In the genomic region with DNA sequence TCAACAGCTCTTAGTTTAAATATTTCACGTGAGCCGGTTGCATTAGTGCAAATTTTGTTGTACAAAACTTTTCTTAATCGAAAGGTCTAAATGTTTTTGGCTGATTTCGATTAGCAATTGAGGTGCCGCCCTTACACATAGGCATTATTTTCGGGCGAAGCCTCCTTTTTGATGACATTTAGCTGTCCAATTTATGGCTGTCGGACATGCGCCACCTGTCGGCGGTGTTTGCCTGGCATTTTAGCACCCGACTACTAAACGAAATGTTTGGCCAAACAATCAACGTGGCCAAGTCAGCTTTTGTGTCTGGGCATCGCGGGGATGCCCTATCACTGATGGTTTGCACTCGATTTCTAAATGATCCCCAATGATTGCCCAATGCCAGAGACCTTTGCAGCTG, we compare ENCODE assay signal across 2 fruit fly cellular contexts.
TF ChIP-seq lines count a peak whose summit lies in the region.

No protein-coding gene starts in this region.

- peak; percentile 73 to 79 for TF ChIP-seq CTCF in S2 (optimal IDR thresholded peaks at IDR 0.05; lab: Kevin White, UChicago)
- peak; percentile 86 for TF ChIP-seq CTCF in whole organism, embryonic (GFP tag; optimal IDR thresholded peaks at IDR 0.05; lab: Kevin White, UChicago)

TF ChIP-seq in whole organism, embryonic, 481 proteins besides CTCF, POLR2A, EP300 and RAD21:
- 0 out of 3 replicates have a peak, but pooled peaks have one; percentile 41 for TF ChIP-seq otp (GFP tag; IDR thresholded peaks at IDR 0.05; lab: Robert Waterston, UW)
- TF ChIP-seq CG12769 (tag; optimal IDR thresholded peaks at IDR 0.05; lab: Kevin White, UChicago) = peak; percentile 13
- no peak for TF ChIP-seq Dbx (GFP tag; IDR thresholded peaks at IDR 0.05; lab: Robert Waterston, UW)
- TF ChIP-seq ATbp (GFP tag; optimal IDR thresholded peaks at IDR 0.05; lab: Kevin White, UChicago) = peak; percentile 8
- TF ChIP-seq salm (tag; optimal IDR thresholded peaks at IDR 0.05; lab: Kevin White, UChicago) = no peak
- peak; percentile 87 for TF ChIP-seq Ets65A (GFP tag; lab: Kevin White, UChicago)
- no peak for TF ChIP-seq CG31365 (tag; optimal IDR thresholded peaks at IDR 0.05; lab: Kevin White, UChicago)
TF ChIP-seq in whole organism, embryonic: peak in this region for 4.
